Worm (Caenorhabditis elegans) whole organism, midembryonic: Measurements from ENCODE around the gene try-12.

Experiments
- T22C8.4 ChIP-seq: fragments of 200-800 bp; sonication (Bioruptor generic); IDR thresholded peaks from 2 replicates; pipeline ENCODE4 v1.3.6; 2022; ENCODE audit warnings: missing genetic modification characterization, missing compliant biosample characterization
- cog-1 ChIP-seq: sonication (generic microtip); optimal IDR thresholded peaks from 2 replicates; lab custom pipeline; 2016; ENCODE audit warnings: missing genetic modification characterization, missing compliant biosample characterization
- flt-1 ChIP-seq: fragments of 200-800 bp; sonication (Bioruptor generic); IDR thresholded peaks from 2 replicates; pipeline ENCODE4 v1.3.6; 2022; ENCODE audit warnings: missing genetic modification characterization, missing compliant biosample characterization
- klf-2 ChIP-seq: fragments of 200-800 bp; sonication (Bioruptor generic); conservative IDR thresholded peaks from 2 replicates; pipeline ENCODE4 v1.3.6; 2022; ENCODE audit warnings: missing genetic modification reagents, missing genetic modification characterization, missing compliant biosample characterization
- med-1 ChIP-seq: sonication (generic microtip); optimal IDR thresholded peaks from 2 replicates; lab custom pipeline; 2017; ENCODE audit warnings: missing genetic modification characterization, mild to moderate bottlenecking, missing compliant biosample characterization, antibody characterized with exemption, missing genetic modification reagents; ENCODE audit not compliant: insufficient read depth
- ref-1 ChIP-seq: fragments of 200-800 bp; sonication (Bioruptor generic); conservative IDR thresholded peaks from 2 replicates; pipeline ENCODE4 v1.3.6; 2022; ENCODE audit warnings: missing genetic modification reagents, missing genetic modification characterization, missing compliant biosample characterization
- tab-1 ChIP-seq: fragments of 200-800 bp; sonication (Bioruptor generic); IDR thresholded peaks from 2 replicates; pipeline ENCODE4 v1.3.6; 2022; ENCODE audit warnings: missing genetic modification characterization, missing compliant biosample characterization
- ztf-29 ChIP-seq: fragments of 200-800 bp; sonication (Bioruptor generic); IDR thresholded peaks from 2 replicates; pipeline ENCODE4 v1.3.6; 2022; ENCODE audit warnings: missing genetic modification reagents, missing genetic modification characterization, missing compliant biosample characterization

DNA sequence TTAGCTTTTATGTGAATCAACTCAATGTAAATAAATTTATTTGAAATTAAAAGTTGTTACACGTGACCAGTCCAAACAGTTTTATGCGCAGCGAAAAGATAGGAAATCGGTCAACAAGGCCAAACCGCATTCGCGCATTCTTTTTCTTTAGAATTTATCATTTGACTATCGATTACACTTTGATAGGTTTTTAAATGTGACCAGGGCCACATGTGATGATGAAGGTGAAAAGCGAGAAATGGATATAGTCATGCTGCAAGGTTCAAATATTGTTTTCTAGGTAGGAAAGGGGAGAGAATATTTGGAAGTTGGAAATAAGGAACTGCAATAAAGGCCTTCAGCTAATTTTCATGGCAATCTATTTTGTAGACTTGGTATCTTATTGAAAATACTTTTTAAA, 12.2 kb upstream of the try-12 start:
- TF ChIP-seq med-1 (GFP tag; lab: Kevin White, UChicago) (no peak), ztf-29 (GFP tag; lab: Robert Waterston, UW) (no peak), klf-2 (GFP tag; lab: Robert Waterston, UW) (no peak), ref-1 (GFP tag; lab: Robert Waterston, UW) (no peak), flt-1 (GFP tag; lab: Robert Waterston, UW) (no peak), T22C8.4 (GFP tag; lab: Robert Waterston, UW) (no peak), cog-1 (no peak), tab-1 (no peak)
